Worm (Caenorhabditis elegans) whole organism, young adult: Measurements from ENCODE around the gene R148.5.
A peak's percentile ranks its signal among the peaks of the same experiment; 100 is the strongest.

ENCODE experiments used
- B0261.1 ChIP-seq: sonication (generic microtip); optimal IDR thresholded peaks from 2 replicates; lab custom pipeline; 2016; ENCODE audit warnings: mild to moderate bottlenecking, missing genetic modification characterization, moderate library complexity, missing compliant biosample characterization
- C17E4.6 ChIP-seq: fragments of 200-800 bp; sonication (Bioruptor generic); IDR thresholded peaks from 2 replicates; pipeline ENCODE4 v1.3.6; 2022; ENCODE audit warnings: missing genetic modification reagents, missing genetic modification characterization, missing compliant biosample characterization
- D2030.7 ChIP-seq: fragments of 200-800 bp; sonication (Bioruptor generic); IDR thresholded peaks from 2 replicates; pipeline ENCODE4 v1.3.6; 2022; ENCODE audit warnings: missing genetic modification reagents, missing genetic modification characterization, missing compliant biosample characterization
- F10E7.11 ChIP-seq: sonication (generic microtip); optimal IDR thresholded peaks from 2 replicates; lab custom pipeline; 2017; ENCODE audit warnings: mild to moderate bottlenecking, missing genetic modification characterization, moderate library complexity, missing compliant biosample characterization
- F22D6.2 ChIP-seq: sonication (generic microtip); optimal IDR thresholded peaks from 2 replicates; lab custom pipeline; 2016; ENCODE audit warnings: mild to moderate bottlenecking, missing genetic modification characterization, missing compliant biosample characterization
- K12H6.12 ChIP-seq: fragments of 200-800 bp; sonication (Bioruptor generic); optimal IDR thresholded peaks from 2 replicates; lab custom pipeline; 2018; ENCODE audit warnings: mild to moderate bottlenecking, missing genetic modification characterization, missing compliant biosample characterization
- Y56A3A.18 ChIP-seq: fragments of 200-800 bp; sonication (Bioruptor generic); IDR thresholded peaks from 2 replicates; pipeline ENCODE4 v1.3.6; 2022; ENCODE audit warnings: missing genetic modification reagents, missing genetic modification characterization, missing compliant biosample characterization
- Y67H2A.10 ChIP-seq: fragments of 200-800 bp; sonication (Bioruptor generic); conservative IDR thresholded peaks from 2 replicates; pipeline ENCODE4 v1.3.6; 2022; ENCODE audit warnings: missing genetic modification reagents, missing genetic modification characterization, missing compliant biosample characterization
- akir-1 ChIP-seq: fragments of 200-800 bp; sonication (Bioruptor generic); optimal IDR thresholded peaks from 2 replicates; lab custom pipeline; 2018; ENCODE audit warnings: mild to moderate bottlenecking, missing genetic modification characterization, moderate library complexity, missing compliant biosample characterization
- aptf-2 ChIP-seq: fragments of 200-800 bp; sonication (Bioruptor generic); conservative IDR thresholded peaks from 2 replicates; pipeline ENCODE4 v1.3.6; 2022; ENCODE audit warnings: missing genetic modification reagents, missing genetic modification characterization, missing compliant biosample characterization
- aptf-3 ChIP-seq: fragments of 200-800 bp; sonication (Bioruptor generic); IDR thresholded peaks from 2 replicates; pipeline ENCODE4 v1.3.6; 2022; ENCODE audit warnings: missing genetic modification characterization, missing compliant biosample characterization
- attf-6 ChIP-seq: fragments of 200-800 bp; sonication (Bioruptor generic); IDR thresholded peaks from 2 replicates; pipeline ENCODE4 v1.3.6; 2022; ENCODE audit warnings: missing genetic modification reagents, missing genetic modification characterization, missing compliant biosample characterization
- ceh-100 ChIP-seq: fragments of 200-800 bp; sonication (Bioruptor generic); IDR thresholded peaks from 2 replicates; pipeline ENCODE4 v1.3.6; 2022; ENCODE audit warnings: missing genetic modification reagents, missing genetic modification characterization, missing compliant biosample characterization
- ekl-4 ChIP-seq: fragments of 200-800 bp; sonication (Bioruptor generic); IDR thresholded peaks from 2 replicates; pipeline ENCODE4 v1.3.6; 2022; ENCODE audit warnings: missing genetic modification reagents, missing genetic modification characterization, missing compliant biosample characterization
- fkh-3 ChIP-seq: sonication (generic microtip); optimal IDR thresholded peaks from 2 replicates; lab custom pipeline; 2016; ENCODE audit warnings: mild to moderate bottlenecking, missing genetic modification characterization, missing compliant biosample characterization
- hmg-1.2 ChIP-seq: fragments of 200-800 bp; sonication (Bioruptor generic); IDR thresholded peaks from 2 replicates; pipeline ENCODE4 v1.3.6; 2022; ENCODE audit warnings: missing genetic modification reagents, missing genetic modification characterization, missing compliant biosample characterization
- lin-26 ChIP-seq: fragments of 200-800 bp; sonication (Bioruptor generic); IDR thresholded peaks from 2 replicates; pipeline ENCODE4 v1.3.6; 2022; ENCODE audit warnings: missing genetic modification reagents, missing genetic modification characterization, missing compliant biosample characterization
- lsl-1 ChIP-seq: fragments of 200-800 bp; sonication (Bioruptor generic); optimal IDR thresholded peaks from 2 replicates; lab custom pipeline; 2018; ENCODE audit warnings: mild to moderate bottlenecking, missing genetic modification characterization, moderate library complexity, missing compliant biosample characterization
- madf-6 ChIP-seq: fragments of 200-800 bp; sonication (Bioruptor generic); IDR thresholded peaks from 2 replicates; pipeline ENCODE4 v1.3.6; 2022; ENCODE audit warnings: missing genetic modification reagents, missing genetic modification characterization, missing compliant biosample characterization
- mel-28 ChIP-seq: sonication (generic microtip); optimal IDR thresholded peaks from 2 replicates; lab custom pipeline; 2016; ENCODE audit warnings: borderline replicate concordance, mild to moderate bottlenecking, missing genetic modification characterization, missing compliant biosample characterization
- mxl-1 ChIP-seq: sonication (generic microtip); optimal IDR thresholded peaks from 2 replicates; lab custom pipeline; 2016; ENCODE audit warnings: missing genetic modification characterization, missing compliant biosample characterization
- nfya-1 ChIP-seq: sonication (generic microtip); optimal IDR thresholded peaks from 2 replicates; lab custom pipeline; 2017; ENCODE audit warnings: antibody characterized with exemption, missing compliant biosample characterization, missing genetic modification characterization, borderline replicate concordance; ENCODE audit not compliant: insufficient read depth
- pbrm-1 ChIP-seq: fragments of 200-800 bp; sonication (Bioruptor generic); IDR thresholded peaks from 2 replicates; pipeline ENCODE4 v1.3.6; 2022; ENCODE audit warnings: missing genetic modification reagents, missing genetic modification characterization, missing compliant biosample characterization
- pha-4 ChIP-seq: fragments of 150-350 bp; sonication (generic microtip); optimal IDR thresholded peaks from 2 replicates; lab custom pipeline; 2014; ENCODE audit warnings: missing biosample characterization, missing genetic modification reagents, missing genetic modification characterization
- rcor-1 ChIP-seq: fragments of 200-800 bp; sonication (Bioruptor generic); IDR thresholded peaks from 2 replicates; pipeline ENCODE4 v1.3.6; 2022; ENCODE audit warnings: missing genetic modification reagents, missing genetic modification characterization, missing compliant biosample characterization
- rpc-1 ChIP-seq, 2 experiments: fragments of 150-350 bp in 1 of 2; sonication (generic microtip) in 1 of 2; optimal IDR thresholded peaks; 2 replicates each; lab custom pipeline; 2014 to 2018; ENCODE audit warnings: missing biosample characterization in 1 of 2, missing genetic modification characterization in 1 of 2, missing genetic modification reagents in 1 of 2, missing genotype in 1 of 2
- sdz-38 ChIP-seq: sonication (generic microtip); optimal IDR thresholded peaks from 2 replicates; lab custom pipeline; 2016; ENCODE audit warnings: missing genotype, missing genetic modification characterization, missing compliant biosample characterization
- sea-2 ChIP-seq: fragments of 200-800 bp; sonication (Bioruptor generic); IDR thresholded peaks from 2 replicates; pipeline ENCODE4 v1.3.6; 2022; ENCODE audit warnings: missing genetic modification characterization, missing compliant biosample characterization
- unc-130 ChIP-seq: sonication (generic microtip); optimal IDR thresholded peaks from 2 replicates; lab custom pipeline; 2016; ENCODE audit warnings: missing genetic modification reagents, missing genetic modification characterization, missing compliant biosample characterization
- unc-62 ChIP-seq: fragments of 150-350 bp; optimal IDR thresholded peaks from 2 replicates; lab custom pipeline; 2014; ENCODE audit warnings: missing biosample characterization, missing genetic modification reagents, missing genetic modification characterization

R148.5 gene

ce11 chrIII:3191729-3192128, 26.3 kb downstream of the R148.5 start (continued):
- TF ChIP-seq sdz-38 (tag; lab: Kevin White, UChicago) (no peak), F22D6.2 (tag; lab: Kevin White, UChicago) (no peak), Y67H2A.10 (no peak), mel-28 (no peak), rpc-1 (optimal IDR thresholded peaks at IDR 0.05; lab: Kevin White, UChicago) (peak; percentile 47), rpc-1 (tag; optimal IDR thresholded peaks at IDR 0.05; lab: Kevin White, UChicago) (peak; percentile 76)

- TF ChIP-seq lin-26: peak; percentile 57; the same call in 1 of the 2 replicates
- 0 out of 2 replicates have a peak, but pooled peaks have one; percentile 14 for TF ChIP-seq D2030.7 (GFP tag; lab: Robert Waterston, UW)
- 0 out of 2 replicates have a peak, but pooled peaks have one; percentile 7 for TF ChIP-seq hmg-1.2 (GFP tag; lab: Robert Waterston, UW)
- TF ChIP-seq madf-6 (GFP tag; lab: Robert Waterston, UW): peak; percentile 22; the same call in 1 of the 2 replicates
- 0 out of 2 replicates have a peak, but pooled peaks have one; percentile 59 for TF ChIP-seq attf-6 (GFP tag; lab: Robert Waterston, UW)
- TF ChIP-seq rcor-1 (GFP tag; lab: Robert Waterston, UW): 0 out of 2 replicates have a peak, but pooled peaks have one; percentile 13
These were observed 27.0 kb downstream of the R148.5 start for ce11 chrIII:3192464-3192863.

ce11 chrIII:3197904-3198303, 32.5 kb downstream of the R148.5 start:
- TF ChIP-seq hmg-1.2 (GFP tag; lab: Robert Waterston, UW): peak; percentile 93
- no peak for TF ChIP-seq C17E4.6 (GFP tag; lab: Robert Waterston, UW)

- TF ChIP-seq K12H6.12 (tag; lab: Kevin White, UChicago) (no peak), fkh-3 (tag; lab: Kevin White, UChicago) (no peak)
These were observed 32.9 kb downstream of the R148.5 start, which contains the start of gene R148.7 for ce11 chrIII:3198307-3198706. Gene R148.7 (minus strand): TSS chrIII:3198407.

ce11 chrIII:3199416-3199815, 34.0 kb downstream of the R148.5 start, which contains the start of gene heh-1:
Gene heh-1 (minus strand): TSS chrIII:3199516.
- no peak for TF ChIP-seq rcor-1 (GFP tag; lab: Robert Waterston, UW)
- no peak for TF ChIP-seq hmg-1.2 (GFP tag; lab: Robert Waterston, UW)
- no peak for TF ChIP-seq mxl-1 (tag; lab: Kevin White, UChicago)
- 0 out of 2 replicates have a peak, but pooled peaks have one; percentile 11 for TF ChIP-seq aptf-2 (GFP tag; lab: Robert Waterston, UW)

ce11 chrIII:3200563-3200962, 35.1 kb downstream of the R148.5 start:
- TF ChIP-seq sea-2 (no peak), nfya-1 (tag; lab: Kevin White, UChicago) (no peak), F10E7.11 (tag; lab: Kevin White, UChicago) (no peak), aptf-3 (GFP tag; lab: Robert Waterston, UW) (no peak), mxl-1 (tag; lab: Kevin White, UChicago) (no peak), B0261.1 (tag; lab: Kevin White, UChicago) (no peak), madf-6 (GFP tag; lab: Robert Waterston, UW) (no peak), Y56A3A.18 (GFP tag; lab: Robert Waterston, UW) (no peak), lsl-1 (no peak), pha-4 (tag; lab: Kevin White, UChicago) (no peak), ceh-100 (GFP tag; lab: Robert Waterston, UW) (no peak), rcor-1 (GFP tag; lab: Robert Waterston, UW) (no peak), Y67H2A.10 (no peak), unc-62 (GFP tag; lab: Kevin White, UChicago) (no peak)

ce11 chrIII:3203589-3203988, 38.1 kb downstream of the R148.5 start:
- TF ChIP-seq unc-130 (GFP tag; lab: Kevin White, UChicago) (no peak), pbrm-1 (no peak), Y67H2A.10 (no peak), hmg-1.2 (GFP tag; lab: Robert Waterston, UW) (peak; percentile 90), aptf-3 (GFP tag; lab: Robert Waterston, UW) (no peak), D2030.7 (GFP tag; lab: Robert Waterston, UW) (no peak), ekl-4 (GFP tag; lab: Robert Waterston, UW) (no peak), akir-1 (no peak)
